Fruit fly (Drosophila melanogaster): ENCODE measurements around the gene Nepl8.

Nepl8 gene

dm6 chr2L:16493999-16494741 lies 6.2 kb downstream of the Nepl8 start (continued):
- TF ChIP-seq CG1603 (tag; optimal IDR thresholded peaks at IDR 0.05): no peak
- TF ChIP-seq twi (tag; optimal IDR thresholded peaks at IDR 0.05): no peak
- no peak for TF ChIP-seq CG1529 (GFP tag; optimal IDR thresholded peaks at IDR 0.05)
- no peak for TF ChIP-seq CG10366 (GFP tag; IDR thresholded peaks at IDR 0.05)
- no peak for TF ChIP-seq disco-r (GFP tag; optimal IDR thresholded peaks at IDR 0.05)
- TF ChIP-seq toy (GFP tag; IDR thresholded peaks at IDR 0.05): no peak
- peak; percentile 82 for TF ChIP-seq Vsx1 (GFP tag; optimal IDR thresholded peaks at IDR 0.05)
- no peak for TF ChIP-seq fd64A (GFP tag; optimal IDR thresholded peaks at IDR 0.05)
- TF ChIP-seq sna (GFP tag; IDR thresholded peaks at IDR 0.05; ENCODE audit: partially characterized antibody): no peak
- TF ChIP-seq Pdp1 (GFP tag; optimal IDR thresholded peaks at IDR 0.05): peak in 1 of 2 experiments; percentile 82
- peak; percentile 93 for TF ChIP-seq CG6654 (GFP tag; optimal IDR thresholded peaks at IDR 0.05)
- peak; percentile 3 for TF ChIP-seq sug (tag; optimal IDR thresholded peaks at IDR 0.05)
- TF ChIP-seq ash1 (GFP tag; optimal IDR thresholded peaks at IDR 0.05): no peak
- TF ChIP-seq row (GFP tag; IDR thresholded peaks at IDR 0.05): no peak
- no peak for TF ChIP-seq vfl (GFP tag; optimal IDR thresholded peaks at IDR 0.05)
- no peak for TF ChIP-seq tap (tag; optimal IDR thresholded peaks at IDR 0.05)
- TF ChIP-seq CG12391 (tag; optimal IDR thresholded peaks at IDR 0.05): no peak
- no peak for TF ChIP-seq btn (GFP tag; optimal IDR thresholded peaks at IDR 0.05)
- no peak for TF ChIP-seq danr (GFP tag; IDR thresholded peaks at IDR 0.05)
- TF ChIP-seq CG2202 (tag; optimal IDR thresholded peaks at IDR 0.05): no peak
- TF ChIP-seq CG14965 (GFP tag; optimal IDR thresholded peaks at IDR 0.05; ENCODE audit: borderline replicate concordance): no peak
- no peak for TF ChIP-seq Hr39 (optimal IDR thresholded peaks at IDR 0.05)
- TF ChIP-seq CG11504 (tag; optimal IDR thresholded peaks at IDR 0.05): peak; percentile 91
- TF ChIP-seq fu2 (GFP tag; optimal IDR thresholded peaks at IDR 0.05): no peak
- TF ChIP-seq esg (GFP tag; conservative IDR thresholded peaks at IDR 0.05): no peak

DNA sequence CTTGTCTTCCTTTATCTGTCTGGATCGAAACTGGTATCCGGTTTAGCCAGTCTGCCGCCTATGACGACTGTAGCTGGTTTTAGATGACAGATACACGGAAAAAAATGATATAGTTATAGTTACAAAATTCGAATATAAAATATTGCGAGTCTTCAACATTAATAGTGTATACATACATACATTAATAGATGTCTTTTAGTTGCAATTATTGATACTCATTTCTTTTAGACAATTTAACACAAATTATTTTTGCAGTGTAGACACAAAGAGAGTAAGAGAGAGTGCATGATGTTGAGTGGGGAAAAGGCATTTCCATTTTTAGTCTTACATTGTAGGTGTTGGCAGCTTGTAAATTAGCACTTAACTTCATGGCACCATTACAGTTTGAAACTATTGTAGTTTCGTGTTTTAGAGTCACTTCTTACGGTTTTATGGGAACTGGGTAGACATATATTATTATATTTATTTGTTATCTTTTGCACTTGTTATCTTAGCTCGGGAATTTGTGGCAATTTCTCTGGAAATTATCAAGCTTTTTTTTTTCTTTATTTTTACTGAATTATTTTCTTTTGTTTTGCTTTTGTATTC lies 7.3 kb downstream of the Nepl8 start:
- TF ChIP-seq scrt (GFP tag; optimal IDR thresholded peaks at IDR 0.05) (no peak), HmgZ (tag; optimal IDR thresholded peaks at IDR 0.05) (peak; percentile 86), Xbp1 (GFP tag; optimal IDR thresholded peaks at IDR 0.05) (peak; percentile 87), fd96Cb (tag; optimal IDR thresholded peaks at IDR 0.05) (no peak), her (GFP tag; optimal IDR thresholded peaks at IDR 0.05) (peak; percentile 74), eve (GFP tag; optimal IDR thresholded peaks at IDR 0.05) (peak in 1 of 2 experiments; percentile 47), CG34224 (GFP tag; IDR thresholded peaks at IDR 0.05; ENCODE audit: partially characterized antibody) (no peak), YL-1 (GFP tag; optimal IDR thresholded peaks at IDR 0.05) (peak; percentile 48), ato (GFP tag; IDR thresholded peaks at IDR 0.05; ENCODE audit: partially characterized antibody) (no peak), Optix (GFP tag; IDR thresholded peaks at IDR 0.05) (no peak), CG10979 (tag; optimal IDR thresholded peaks at IDR 0.05) (no peak), D (optimal IDR thresholded peaks at IDR 0.05) (no peak), D (GFP tag; optimal IDR thresholded peaks at IDR 0.05) (no peak), Vsx1 (GFP tag; optimal IDR thresholded peaks at IDR 0.05) (peak; percentile 74), pzg (GFP tag; optimal IDR thresholded peaks at IDR 0.05) (no peak), CG6683 (GFP tag; optimal IDR thresholded peaks at IDR 0.05) (no peak), Fer2 (tag; optimal IDR thresholded peaks at IDR 0.05) (no peak), Sin3A (optimal IDR thresholded peaks at IDR 0.05) (no peak), tup (GFP tag; optimal IDR thresholded peaks at IDR 0.05) (no peak), stc (GFP tag; IDR thresholded peaks at IDR 0.05) (no peak), jigr1 (GFP tag; IDR thresholded peaks at IDR 0.05) (no peak), CG6689 (GFP tag; IDR thresholded peaks at IDR 0.05) (no peak), Atf3 (GFP tag; optimal IDR thresholded peaks at IDR 0.05) (peak; percentile 67), slbo (GFP tag; IDR thresholded peaks at IDR 0.05) (peak; percentile 81), CG9797 (GFP tag; optimal IDR thresholded peaks at IDR 0.05) (no peak), hkb (optimal IDR thresholded peaks at IDR 0.05) (no peak), hkb (GFP tag; IDR thresholded peaks at IDR 0.05) (peak; percentile 37; the same call in 1 of the 2 replicates)

All from whole organism, embryonic.